Fruit fly (Drosophila melanogaster) whole organism, prepupa: ENCODE results near the gene CG16781.

Source experiments
- Blimp-1 ChIP-seq: fragments of 200-800 bp; sonication (Bioruptor generic); optimal IDR thresholded peaks from 3 replicates; lab custom pipeline; 2017; ENCODE audit warnings: missing biosample characterization, missing genetic modification characterization, mild to moderate bottlenecking, moderate library complexity, missing genetic modification reagents
- CG10631 ChIP-seq: fragments of 200-800 bp; sonication (Bioruptor generic); optimal IDR thresholded peaks from 2 replicates; lab custom pipeline; 2016; ENCODE audit warnings: missing biosample characterization, missing genetic modification characterization
- CG11294 ChIP-seq: fragments of 200-800 bp; sonication (Bioruptor generic); IDR thresholded peaks from 2 replicates; pipeline ENCODE4 v1.3.6; 2022; ENCODE audit warnings: missing biosample characterization, missing genetic modification characterization
- CG11902 ChIP-seq: fragments of 200-800 bp; sonication (Bioruptor generic); optimal IDR thresholded peaks from 3 replicates; lab custom pipeline; 2016; ENCODE audit warnings: missing biosample characterization, missing genetic modification characterization
- CG15336 ChIP-seq: fragments of 200-800 bp; sonication (Bioruptor generic); IDR thresholded peaks from 2 replicates; pipeline ENCODE4 v1.3.6; 2022; ENCODE audit warnings: missing biosample characterization, missing genetic modification characterization
- CG16779 ChIP-seq: fragments of 200-800 bp; sonication (Bioruptor generic); optimal IDR thresholded peaks from 3 replicates; lab custom pipeline; 2017; ENCODE audit warnings: missing biosample characterization, mild to moderate bottlenecking, missing genetic modification characterization
- CG3032 ChIP-seq: fragments of 200-800 bp; optimal IDR thresholded peaks from 2 replicates; lab custom pipeline; 2019; ENCODE audit warnings: missing biosample characterization, mild to moderate bottlenecking, missing genetic modification characterization, moderate library complexity
- CG31627 ChIP-seq: fragments of 200-800 bp; sonication (Bioruptor generic); optimal IDR thresholded peaks from 3 replicates; lab custom pipeline; 2016; ENCODE audit warnings: missing biosample characterization, missing genetic modification characterization
- CG32006 ChIP-seq: fragments of 200-800 bp; sonication (Bioruptor generic); optimal IDR thresholded peaks from 3 replicates; lab custom pipeline; 2017; ENCODE audit warnings: missing biosample characterization, mild to moderate bottlenecking, missing genetic modification characterization
- CG34406 ChIP-seq: fragments of 200-800 bp; sonication (Bioruptor generic); optimal IDR thresholded peaks from 3 replicates; lab custom pipeline; 2016; ENCODE audit warnings: missing biosample characterization, missing genetic modification characterization
- CG4318 ChIP-seq: fragments of 200-800 bp; sonication (Bioruptor generic); optimal IDR thresholded peaks from 3 replicates; lab custom pipeline; 2017; ENCODE audit warnings: missing biosample characterization, mild to moderate bottlenecking, missing genetic modification characterization
- CG6163 ChIP-seq: fragments of 200-800 bp; sonication (Bioruptor generic); IDR thresholded peaks from 3 replicates; pipeline ENCODE4 v1.3.6; 2022; ENCODE audit warnings: missing biosample characterization, missing genetic modification characterization
- CG6808 ChIP-seq: fragments of 200-800 bp; sonication (Bioruptor generic); optimal IDR thresholded peaks from 3 replicates; lab custom pipeline; 2017; ENCODE audit warnings: missing biosample characterization, missing genetic modification characterization, mild to moderate bottlenecking, moderate library complexity, missing genetic modification reagents
- CG6854 ChIP-seq: fragments of 200-800 bp; sonication (Bioruptor generic); optimal IDR thresholded peaks from 2 replicates; lab custom pipeline; 2017; ENCODE audit warnings: missing biosample characterization, mild to moderate bottlenecking, missing genetic modification characterization
- CG7368 ChIP-seq: fragments of 200-800 bp; sonication (Bioruptor generic); optimal IDR thresholded peaks from 3 replicates; lab custom pipeline; 2016; ENCODE audit warnings: missing biosample characterization, missing genetic modification characterization
- CG8319 ChIP-seq: fragments of 200-800 bp; sonication (Bioruptor generic); optimal IDR thresholded peaks from 3 replicates; lab custom pipeline; 2016; ENCODE audit warnings: missing biosample characterization, missing genetic modification characterization
- CG8632 ChIP-seq: fragments of 200-800 bp; sonication (Bioruptor generic); optimal IDR thresholded peaks from 3 replicates; lab custom pipeline; 2016; ENCODE audit warnings: missing biosample characterization, missing genetic modification characterization
- Eip75B ChIP-seq: fragments of 200-800 bp; sonication (Bioruptor generic); optimal IDR thresholded peaks from 3 replicates; lab custom pipeline; 2016; ENCODE audit warnings: missing biosample characterization, missing genetic modification characterization
- Eip93F ChIP-seq: fragments of 200-800 bp; sonication (Bioruptor generic); optimal IDR thresholded peaks from 2 replicates; lab custom pipeline; 2016; ENCODE audit warnings: missing biosample characterization, mild to moderate bottlenecking, missing genetic modification characterization
- Ets21C ChIP-seq: fragments of 200-800 bp; sonication (Bioruptor generic); optimal IDR thresholded peaks from 3 replicates; lab custom pipeline; 2016; ENCODE audit warnings: missing biosample characterization, missing genetic modification characterization
- Ets96B ChIP-seq: fragments of 200-800 bp; optimal IDR thresholded peaks from 2 replicates; lab custom pipeline; 2019; ENCODE audit warnings: missing biosample characterization, mild to moderate bottlenecking, missing genetic modification characterization, moderate library complexity
- Gug ChIP-seq: fragments of 200-800 bp; sonication (Bioruptor generic); IDR thresholded peaks from 2 replicates; pipeline ENCODE4 v1.3.6; 2022; ENCODE audit warnings: missing biosample characterization, missing genetic modification characterization
- Hr38 ChIP-seq: sonication (Bioruptor generic); optimal IDR thresholded peaks from 2 replicates; lab custom pipeline; 2016; ENCODE audit warnings: missing biosample characterization, missing genetic modification characterization
- Hr39 ChIP-seq: fragments of 200-800 bp; sonication (Bioruptor generic); optimal IDR thresholded peaks from 2 replicates; lab custom pipeline; 2016; ENCODE audit warnings: missing biosample characterization, missing genetic modification characterization
- Hr4 ChIP-seq: fragments of 200-800 bp; sonication (Bioruptor generic); optimal IDR thresholded peaks from 3 replicates; lab custom pipeline; 2016; ENCODE audit warnings: missing biosample characterization, missing genetic modification characterization
- Lpt ChIP-seq: fragments of 200-800 bp; sonication (Bioruptor generic); optimal IDR thresholded peaks from 3 replicates; lab custom pipeline; 2016; ENCODE audit warnings: missing biosample characterization, missing genetic modification characterization
- Met ChIP-seq: fragments of 200-800 bp; sonication (Bioruptor generic); optimal IDR thresholded peaks from 3 replicates; lab custom pipeline; 2016; ENCODE audit warnings: missing biosample characterization, missing genetic modification characterization
- OdsH ChIP-seq: fragments of 200-800 bp; sonication (Bioruptor generic); optimal IDR thresholded peaks from 3 replicates; lab custom pipeline; 2016; ENCODE audit warnings: missing biosample characterization, missing genetic modification characterization
- Smox ChIP-seq: fragments of 200-800 bp; sonication (Bioruptor generic); optimal IDR thresholded peaks from 3 replicates; lab custom pipeline; 2016; ENCODE audit warnings: missing biosample characterization, missing genetic modification characterization
- Sox14 ChIP-seq: fragments of 200-800 bp; sonication (Bioruptor generic); optimal IDR thresholded peaks from 3 replicates; lab custom pipeline; 2016; ENCODE audit warnings: missing biosample characterization, missing genetic modification characterization
- Sox15 ChIP-seq: fragments of 200-800 bp; sonication (Bioruptor generic); optimal IDR thresholded peaks from 3 replicates; lab custom pipeline; 2016; ENCODE audit warnings: missing biosample characterization, missing genetic modification characterization
- cyc ChIP-seq: fragments of 200-800 bp; sonication (Bioruptor generic); optimal IDR thresholded peaks from 3 replicates; lab custom pipeline; 2016; ENCODE audit warnings: missing biosample characterization, missing genetic modification characterization
- fd59A ChIP-seq: fragments of 200-800 bp; sonication (Bioruptor generic); optimal IDR thresholded peaks from 2 replicates; lab custom pipeline; 2017; ENCODE audit warnings: missing biosample characterization, mild to moderate bottlenecking, missing genetic modification characterization, missing genetic modification reagents
- fd85E ChIP-seq: fragments of 200-800 bp; sonication (Bioruptor generic); optimal IDR thresholded peaks from 3 replicates; lab custom pipeline; 2016; ENCODE audit warnings: missing biosample characterization, missing genetic modification characterization
- fkh ChIP-seq: fragments of 200-800 bp; sonication (Bioruptor generic); optimal IDR thresholded peaks from 3 replicates; lab custom pipeline; 2017; ENCODE audit warnings: missing biosample characterization, mild to moderate bottlenecking, missing genetic modification characterization, moderate library complexity
- lz ChIP-seq: fragments of 200-800 bp; sonication (Bioruptor generic); optimal IDR thresholded peaks from 3 replicates; lab custom pipeline; 2016; ENCODE audit warnings: missing biosample characterization, missing genetic modification characterization
- net ChIP-seq: fragments of 200-800 bp; sonication (Bioruptor generic); optimal IDR thresholded peaks from 3 replicates; lab custom pipeline; 2016; ENCODE audit warnings: missing biosample characterization, missing genetic modification characterization
- salr ChIP-seq, 2 experiments: fragments of 200-800 bp; sonication (Bioruptor generic); optimal IDR thresholded peaks; 3 replicates each; lab custom pipeline; 2016 to 2018; ENCODE audit warnings: missing biosample characterization in 2 of 2, missing genetic modification characterization in 2 of 2, mild to moderate bottlenecking in 1 of 2
- spab ChIP-seq: fragments of 200-800 bp; sonication (Bioruptor generic); optimal IDR thresholded peaks from 2 replicates; lab custom pipeline; 2017; ENCODE audit warnings: missing biosample characterization, mild to moderate bottlenecking, missing genetic modification characterization, missing genetic modification reagents
- ss ChIP-seq, 2 experiments: fragments of 200-800 bp; sonication (Bioruptor generic); optimal IDR thresholded peaks; 2 replicates in 1 of 2; 3 replicates in 1 of 2; lab custom pipeline; 2017 to 2018; ENCODE audit warnings: mild to moderate bottlenecking in 2 of 2, missing biosample characterization in 2 of 2, missing genetic modification characterization in 2 of 2, moderate library complexity in 1 of 2
- svp ChIP-seq: fragments of 200-800 bp; sonication (Bioruptor generic); peaks from one replicate; lab custom pipeline; 2016; ENCODE audit warnings: missing biosample characterization, missing genetic modification characterization
- topi ChIP-seq: fragments of 200-800 bp; sonication (Bioruptor generic); optimal IDR thresholded peaks from 3 replicates; lab custom pipeline; 2016; ENCODE audit warnings: missing biosample characterization, missing genetic modification characterization
- vri ChIP-seq: fragments of 200-800 bp; sonication (Bioruptor generic); optimal IDR thresholded peaks from 3 replicates; lab custom pipeline; 2016; ENCODE audit warnings: missing biosample characterization, mild to moderate bottlenecking, missing genetic modification characterization

Gene CG16781

dm6 chrX:3451916-3452315 is 11.9 kb downstream of the CG16781 start (continued):
- TF ChIP-seq Eip93F (GFP tag; lab: Kevin White, UChicago) (no peak), lz (GFP tag; lab: Kevin White, UChicago) (no peak), Ets96B (tag; lab: Kevin White, UChicago) (no peak), Met (GFP tag; lab: Kevin White, UChicago) (no peak), Lpt (GFP tag; lab: Kevin White, UChicago) (no peak), CG11294 (GFP tag; lab: Robert Waterston, UW) (no peak), ss (GFP tag; optimal IDR thresholded peaks at IDR 0.05; lab: Kevin White, UChicago) (no peak), CG8319 (no peak), topi (GFP tag; lab: Kevin White, UChicago) (no peak), Hr39 (GFP tag; lab: Kevin White, UChicago) (no peak), net (GFP tag; lab: Kevin White, UChicago) (no peak), Hr38 (GFP tag; lab: Kevin White, UChicago) (no peak), Ets21C (GFP tag; lab: Kevin White, UChicago) (no peak), svp (GFP tag; lab: Kevin White, UChicago) (no peak), CG32006 (peak; percentile 55), CG34406 (GFP tag; lab: Kevin White, UChicago) (no peak), Sox15 (no peak), CG16779 (no peak), fkh (GFP tag; lab: Kevin White, UChicago) (no peak), CG3032 (tag; lab: Kevin White, UChicago) (no peak), CG10631 (GFP tag; lab: Kevin White, UChicago) (no peak), Gug (GFP tag; lab: Robert Waterston, UW) (0 out of 2 replicates have a peak, but pooled peaks have one; percentile 15)

dm6 chrX:3451250-3451786 is 12.5 kb downstream of the CG16781 start:
- TF ChIP-seq Hr4 (GFP tag; lab: Kevin White, UChicago) (no peak), Lpt (GFP tag; lab: Kevin White, UChicago) (no peak), CG15336 (peak; percentile 17; the same call in 1 of the 2 replicates), fd59A (GFP tag; lab: Kevin White, UChicago) (no peak), CG4318 (no peak), CG6854 (peak; percentile 8), Sox14 (GFP tag; lab: Kevin White, UChicago) (no peak), salr (GFP tag; optimal IDR thresholded peaks at IDR 0.05; lab: Kevin White, UChicago) (no peak), CG7368 (GFP tag; lab: Kevin White, UChicago) (no peak), Blimp-1 (GFP tag; lab: Kevin White, UChicago) (no peak), svp (GFP tag; lab: Kevin White, UChicago) (no peak)

- no peak for TF ChIP-seq Lpt (GFP tag; lab: Kevin White, UChicago)
- no peak for TF ChIP-seq Hr38 (GFP tag; lab: Kevin White, UChicago)
- TF ChIP-seq svp (GFP tag; lab: Kevin White, UChicago): peak; percentile 62
- TF ChIP-seq, all 60 proteins: peak for 1
These were observed 14.9 kb downstream of the CG16781 start, which contains the start of gene CG12535 for dm6 chrX:3448893-3449394. TSS of gene CG12535 (minus strand) at chrX:3448943.

dm6 chrX:3447718-3448523 is 15.9 kb downstream of the CG16781 start:
- TF ChIP-seq CG31627 (peak; percentile 34), CG6808 (no peak), CG11902 (GFP tag; lab: Kevin White, UChicago) (peak; percentile 22), CG6163 (GFP tag; lab: Robert Waterston, UW) (peak; percentile 54; the same call in 1 of the 3 replicates), cyc (GFP tag; lab: Kevin White, UChicago) (peak; percentile 33), fd59A (GFP tag; lab: Kevin White, UChicago) (no peak), Smox (GFP tag; lab: Kevin White, UChicago) (peak; percentile 20), vri (GFP tag; lab: Kevin White, UChicago) (no peak), CG32006 (peak; percentile 63), CG8632 (GFP tag; lab: Kevin White, UChicago) (peak; percentile 15), net (GFP tag; lab: Kevin White, UChicago) (peak; percentile 28), CG11294 (GFP tag; lab: Robert Waterston, UW) (peak; percentile 58), Hr39 (GFP tag; lab: Kevin White, UChicago) (peak; percentile 23), spab (GFP tag; lab: Kevin White, UChicago) (no peak), CG10631 (GFP tag; lab: Kevin White, UChicago) (peak; percentile 8), fd85E (GFP tag; lab: Kevin White, UChicago) (no peak), Eip75B (GFP tag; lab: Kevin White, UChicago) (no peak), OdsH (peak; percentile 25)
